Worm (Caenorhabditis elegans) whole organism, L3 larva: ENCODE data around the gene K03D3.2.

Source experiments
- R02D3.7 ChIP-seq: fragments of 150-350 bp; optimal IDR thresholded peaks from 2 replicates; lab custom pipeline; 2014; ENCODE audit warnings: missing biosample characterization, missing genetic modification characterization
- ZK546.5 ChIP-seq: sonication (generic microtip); optimal IDR thresholded peaks from 2 replicates; lab custom pipeline; 2017; ENCODE audit warnings: missing biosample characterization, missing genetic modification characterization
- aly-2 ChIP-seq: fragments of 150-350 bp; optimal IDR thresholded peaks from 2 replicates; lab custom pipeline; 2014; ENCODE audit warnings: missing biosample characterization, missing genetic modification characterization
- ama-1 ChIP-seq: fragments of 150-350 bp; optimal IDR thresholded peaks from 2 replicates; lab custom pipeline; 2018
- ceh-16 ChIP-seq: sonication (generic microtip); optimal IDR thresholded peaks from 2 replicates; lab custom pipeline; 2017; ENCODE audit warnings: missing biosample characterization, missing genetic modification characterization
- ceh-28 ChIP-seq: fragments of 150-350 bp; optimal IDR thresholded peaks from 2 replicates; lab custom pipeline; 2014; ENCODE audit warnings: missing biosample characterization, missing genetic modification reagents, missing genetic modification characterization
- ceh-82 ChIP-seq: fragments of 150-350 bp; optimal IDR thresholded peaks from 2 replicates; lab custom pipeline; 2014; ENCODE audit warnings: missing biosample characterization, missing genetic modification characterization
- ceh-9 ChIP-seq: sonication (generic microtip); optimal IDR thresholded peaks from 2 replicates; lab custom pipeline; 2018; ENCODE audit warnings: missing biosample characterization, missing genetic modification characterization
- egl-27 ChIP-seq: sonication (generic microtip); optimal IDR thresholded peaks from 4 replicates; lab custom pipeline; 2017; ENCODE audit warnings: missing biosample characterization, missing genetic modification reagents, missing genetic modification characterization
- egl-5 ChIP-seq: fragments of 150-350 bp; optimal IDR thresholded peaks from 2 replicates; lab custom pipeline; 2017; ENCODE audit warnings: missing biosample characterization, missing genetic modification reagents, missing genetic modification characterization, inconsistent platforms
- elt-2 ChIP-seq: sonication (generic microtip); optimal IDR thresholded peaks from 2 replicates; lab custom pipeline; 2016; ENCODE audit warnings: missing genetic modification reagents, mild to moderate bottlenecking, missing genetic modification characterization, missing compliant biosample characterization
- elt-3 ChIP-seq, 3 experiments: fragments of 150-350 bp in 1 of 3; sonication (generic microtip) in 2 of 3; optimal IDR thresholded peaks; 2 replicates in 2 of 3; 4 replicates in 1 of 3; lab custom pipeline; 2014 to 2017; ENCODE audit warnings: missing biosample characterization in 3 of 3, missing genetic modification characterization in 3 of 3
- fkh-10 ChIP-seq: sonication (generic microtip); optimal IDR thresholded peaks from 2 replicates; lab custom pipeline; 2017; ENCODE audit warnings: missing biosample characterization, missing genetic modification reagents, missing genetic modification characterization
- fkh-2 ChIP-seq: fragments of 150-350 bp; optimal IDR thresholded peaks from 2 replicates; lab custom pipeline; 2014; ENCODE audit warnings: missing biosample characterization, missing genetic modification reagents, missing genetic modification characterization
- hmg-11 ChIP-seq: sonication (generic microtip); optimal IDR thresholded peaks from 2 replicates; lab custom pipeline; 2016; ENCODE audit warnings: missing genetic modification characterization, missing compliant biosample characterization
- lin-15B ChIP-seq: fragments of 150-350 bp; optimal IDR thresholded peaks from 2 replicates; lab custom pipeline; 2014; ENCODE audit warnings: missing biosample characterization, missing genetic modification characterization
- lin-39 ChIP-seq: fragments of 150-350 bp; optimal IDR thresholded peaks from 2 replicates; lab custom pipeline; 2018; ENCODE audit warnings: missing biosample characterization, missing genetic modification reagents, missing genetic modification characterization
- lsy-12 ChIP-seq: sonication (generic microtip); optimal IDR thresholded peaks from 2 replicates; lab custom pipeline; 2016; ENCODE audit warnings: mild to moderate bottlenecking, missing genetic modification characterization, missing compliant biosample characterization
- mdl-1 ChIP-seq: fragments of 150-350 bp; optimal IDR thresholded peaks from 2 replicates; lab custom pipeline; 2014; ENCODE audit warnings: missing biosample characterization, missing genetic modification characterization
- mml-1 ChIP-seq: fragments of 150-350 bp; sonication (generic microtip); optimal IDR thresholded peaks from 3 replicates; lab custom pipeline; 2014; ENCODE audit warnings: missing biosample characterization, missing genetic modification characterization
- nfya-1 ChIP-seq: sonication (generic microtip); optimal IDR thresholded peaks from 2 replicates; lab custom pipeline; 2017; ENCODE audit warnings: missing genetic modification characterization, mild to moderate bottlenecking, missing compliant biosample characterization, antibody characterized with exemption, moderate library complexity; ENCODE audit not compliant: insufficient read depth
- nhr-11 ChIP-seq: fragments of 150-350 bp; optimal IDR thresholded peaks from 2 replicates; lab custom pipeline; 2014; ENCODE audit warnings: missing biosample characterization, missing genetic modification characterization
- nhr-23 ChIP-seq: fragments of 150-350 bp; optimal IDR thresholded peaks from 2 replicates; lab custom pipeline; 2014; ENCODE audit warnings: missing biosample characterization, missing genetic modification reagents, missing genetic modification characterization
- nhr-237 ChIP-seq: fragments of 150-350 bp; optimal IDR thresholded peaks from 2 replicates; lab custom pipeline; 2014; ENCODE audit warnings: missing biosample characterization, missing genetic modification characterization
- nhr-25 ChIP-seq: sonication (generic microtip); optimal IDR thresholded peaks from 2 replicates; lab custom pipeline; 2017; ENCODE audit warnings: missing biosample characterization, missing genetic modification characterization
- nhr-28 ChIP-seq: fragments of 150-350 bp; optimal IDR thresholded peaks from 2 replicates; lab custom pipeline; 2014; ENCODE audit warnings: missing biosample characterization, missing genetic modification characterization
- nhr-76 ChIP-seq: fragments of 150-350 bp; sonication (generic microtip); optimal IDR thresholded peaks from 5 replicates; lab custom pipeline; 2014; ENCODE audit warnings: missing biosample characterization, missing genetic modification characterization
- nhr-77 ChIP-seq: fragments of 150-350 bp; optimal IDR thresholded peaks from 2 replicates; lab custom pipeline; 2014; ENCODE audit warnings: missing biosample characterization, missing genetic modification characterization
- pha-4 ChIP-seq: fragments of 150-350 bp; optimal IDR thresholded peaks from 2 replicates; lab custom pipeline; 2014; ENCODE audit warnings: missing biosample characterization, missing genetic modification reagents, missing genetic modification characterization
- pqm-1 ChIP-seq: fragments of 150-350 bp; optimal IDR thresholded peaks from 2 replicates; lab custom pipeline; 2017; ENCODE audit warnings: missing biosample characterization, missing genetic modification characterization, inconsistent platforms
- sea-2 ChIP-seq: fragments of 150-350 bp; sonication (generic microtip); optimal IDR thresholded peaks from 4 replicates; lab custom pipeline; 2014; ENCODE audit warnings: missing biosample characterization, missing genetic modification reagents, missing genetic modification characterization
- skn-1 ChIP-seq: fragments of 150-350 bp; optimal IDR thresholded peaks from 2 replicates; lab custom pipeline; 2014; ENCODE audit warnings: missing biosample characterization, missing genetic modification characterization
- tbx-2 ChIP-seq: sonication (generic microtip); optimal IDR thresholded peaks from 2 replicates; lab custom pipeline; 2016; ENCODE audit warnings: mild to moderate bottlenecking, missing genetic modification characterization, missing compliant biosample characterization
- unc-39 ChIP-seq: sonication (generic microtip); optimal IDR thresholded peaks from 4 replicates; lab custom pipeline; 2017; ENCODE audit warnings: missing biosample characterization, missing genetic modification characterization
- unc-62 ChIP-seq: fragments of 150-350 bp; sonication (generic microtip); optimal IDR thresholded peaks from 4 replicates; lab custom pipeline; 2014; ENCODE audit warnings: missing biosample characterization, missing genetic modification reagents, missing genetic modification characterization
- zag-1 ChIP-seq: fragments of 150-350 bp; optimal IDR thresholded peaks from 2 replicates; lab custom pipeline; 2014; ENCODE audit warnings: missing biosample characterization, missing genetic modification characterization
- ztf-11 ChIP-seq: fragments of 150-350 bp; optimal IDR thresholded peaks from 2 replicates; lab custom pipeline; 2014; ENCODE audit warnings: missing biosample characterization, missing genetic modification characterization

Gene K03D3.2

ce11 chrIV:16328519-16328918 is at the start of gene K03D3.2:
Gene K03D3.2, minus strand, starts transcription at chrIV:16328619.
- TF ChIP-seq R02D3.7 (no peak), nhr-76 (tag; lab: Kevin White, UChicago) (no peak), egl-5 (no peak), nhr-23 (peak; percentile 60), nhr-11 (no peak), fkh-10 (no peak), nhr-25 (tag; lab: Kevin White, UChicago) (no peak), ztf-11 (no peak)
- TF ChIP-seq, all 47 proteins: peak for 1

ce11 chrIV:16377942-16378341 is 49.5 kb upstream of the K03D3.2 start:
- TF ChIP-seq egl-27 (tag; lab: Kevin White, UChicago) (no peak), elt-2 (no peak), ceh-28 (tag; lab: Kevin White, UChicago) (no peak), lin-39 (tag; lab: Kevin White, UChicago) (no peak), elt-3 (tag; optimal IDR thresholded peaks at IDR 0.05; lab: Kevin White, UChicago) (no peak), lin-15B (tag; lab: Kevin White, UChicago) (no peak), nfya-1 (no peak), pha-4 (tag; lab: Kevin White, UChicago) (no peak)

ce11 chrIV:16370592-16370991 is 42.2 kb upstream of the K03D3.2 start:
- TF ChIP-seq ceh-82 (tag; lab: Kevin White, UChicago) (no peak), unc-62 (GFP tag; lab: Kevin White, UChicago) (no peak), tbx-2 (tag; lab: Kevin White, UChicago) (no peak), unc-39 (tag; lab: Kevin White, UChicago) (no peak), fkh-2 (tag; lab: Kevin White, UChicago) (no peak), zag-1 (tag; lab: Kevin White, UChicago) (no peak), nhr-237 (tag; lab: Kevin White, UChicago) (no peak), ama-1 (lab: Kevin White, UChicago) (no peak), ZK546.5 (no peak), ceh-28 (tag; lab: Kevin White, UChicago) (no peak), R02D3.7 (no peak), lsy-12 (tag; lab: Kevin White, UChicago) (no peak), elt-2 (no peak), mdl-1 (tag; lab: Kevin White, UChicago) (no peak), pha-4 (tag; lab: Kevin White, UChicago) (no peak), skn-1 (tag; lab: Kevin White, UChicago) (no peak), nhr-23 (no peak), elt-3 (tag; optimal IDR thresholded peaks at IDR 0.05; lab: Kevin White, UChicago) (no peak), pqm-1 (tag; lab: Kevin White, UChicago) (no peak)
- TF ChIP-seq, all 47 proteins: peak for 0

- TF ChIP-seq nhr-28 (tag; lab: Kevin White, UChicago) (no peak), egl-27 (tag; lab: Kevin White, UChicago) (no peak), pha-4 (tag; lab: Kevin White, UChicago) (peak; percentile 0), sea-2 (GFP tag; lab: Kevin White, UChicago) (no peak), nhr-11 (no peak), egl-5 (no peak), unc-39 (tag; lab: Kevin White, UChicago) (no peak), tbx-2 (tag; lab: Kevin White, UChicago) (no peak), fkh-10 (no peak), skn-1 (tag; lab: Kevin White, UChicago) (no peak), mdl-1 (tag; lab: Kevin White, UChicago) (no peak), elt-2 (peak; percentile 47), nhr-25 (tag; lab: Kevin White, UChicago) (no peak), ceh-16 (no peak), ama-1 (lab: Kevin White, UChicago) (no peak), lsy-12 (tag; lab: Kevin White, UChicago) (no peak), lin-39 (tag; lab: Kevin White, UChicago) (no peak), aly-2 (no peak), nhr-77 (tag; lab: Kevin White, UChicago) (no peak), pqm-1 (tag; lab: Kevin White, UChicago) (peak; percentile 4), ceh-9 (no peak), zag-1 (tag; lab: Kevin White, UChicago) (no peak), unc-62 (GFP tag; lab: Kevin White, UChicago) (no peak), mml-1 (tag; lab: Kevin White, UChicago) (no peak), nhr-23 (no peak), hmg-11 (tag; lab: Kevin White, UChicago) (no peak)
These were observed 36.2 kb upstream of the K03D3.2 start for ce11 chrIV:16364581-16364980.
